Fruit fly (Drosophila melanogaster): ENCODE measurements around the gene Semp1.

DNA sequence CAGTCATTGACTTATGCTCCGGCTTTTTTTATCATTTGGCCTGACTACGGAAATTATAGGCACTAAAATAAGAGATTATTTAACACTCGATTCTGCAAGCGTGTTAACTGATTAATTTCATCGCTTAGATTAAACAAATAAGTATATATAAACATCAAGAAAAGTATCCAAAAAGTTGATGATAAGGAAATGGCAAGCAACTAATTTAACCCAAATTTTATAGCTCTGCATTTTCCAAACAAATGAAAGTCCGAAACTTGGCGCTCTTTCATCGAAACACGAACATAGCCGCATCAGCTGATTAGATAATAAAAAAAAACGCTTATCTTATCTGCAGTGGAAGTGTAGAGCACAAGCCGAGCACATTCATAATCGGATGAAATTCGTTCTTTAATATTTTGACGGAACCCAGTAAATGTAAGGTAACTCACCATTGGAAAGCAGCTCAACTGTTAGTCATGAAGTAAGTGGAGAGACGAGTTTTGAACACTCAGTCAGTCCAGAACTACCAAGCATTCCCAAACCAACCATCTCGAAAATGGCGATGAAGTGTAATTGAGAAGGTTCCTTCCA is 16.5 kb upstream of the Semp1 start, which contains the start of gene CG18480:
- no peak for TF ChIP-seq fd96Ca (GFP tag; IDR thresholded peaks at IDR 0.05)
- TF ChIP-seq gl (tag; optimal IDR thresholded peaks at IDR 0.05) = no peak

Measured in whole organism, pupa.